Worm (Caenorhabditis elegans) whole organism, early embryonic: Measurements from ENCODE around the gene oac-12.
A peak's percentile ranks its signal among the peaks of the same experiment; 100 is the strongest.
"Not testable (repeated sequence)": the region's sequence is repeated elsewhere in the genome, so short reads cannot be mapped to it uniquely, and the experiment has no call there.

Source experiments
- aly-1 ChIP-seq: sonication (generic microtip); optimal IDR thresholded peaks from 2 replicates; lab custom pipeline; 2016; ENCODE audit warnings: missing genetic modification characterization, missing compliant biosample characterization
- ama-1 ChIP-seq: fragments of 150-350 bp; optimal IDR thresholded peaks from 2 replicates; lab custom pipeline; 2014
- ceh-13 ChIP-seq: fragments of 200-800 bp; sonication (Bioruptor generic); optimal IDR thresholded peaks from 2 replicates; lab custom pipeline; 2018; ENCODE audit warnings: mild to moderate bottlenecking, missing genetic modification characterization, missing compliant biosample characterization
- ceh-36 ChIP-seq: sonication (generic microtip); optimal IDR thresholded peaks from 2 replicates; lab custom pipeline; 2016; ENCODE audit warnings: missing genetic modification characterization, inconsistent platforms, missing compliant biosample characterization
- ets-7 ChIP-seq: sonication (generic microtip); optimal IDR thresholded peaks from 2 replicates; lab custom pipeline; 2016; ENCODE audit warnings: missing genotype, missing genetic modification characterization, missing compliant biosample characterization
- flt-1 ChIP-seq: fragments of 200-800 bp; sonication (Bioruptor generic); IDR thresholded peaks from 2 replicates; pipeline ENCODE4 v1.3.6; 2022; ENCODE audit warnings: missing genetic modification characterization, missing compliant biosample characterization
- hmg-4 ChIP-seq: fragments of 200-800 bp; sonication (Bioruptor generic); optimal IDR thresholded peaks from 2 replicates; lab custom pipeline; 2018; ENCODE audit warnings: mild to moderate bottlenecking, missing genetic modification characterization, missing compliant biosample characterization
- hnd-1 ChIP-seq: sonication (generic microtip); optimal IDR thresholded peaks from 2 replicates; lab custom pipeline; 2016; ENCODE audit warnings: missing genetic modification characterization, missing compliant biosample characterization
- scrt-1 ChIP-seq: fragments of 200-800 bp; sonication (Bioruptor generic); IDR thresholded peaks from 2 replicates; pipeline ENCODE4 v1.3.6; 2022; ENCODE audit warnings: missing genetic modification characterization, missing compliant biosample characterization
- tbx-11 ChIP-seq: fragments of 200-800 bp; sonication (Bioruptor generic); IDR thresholded peaks from 2 replicates; pipeline ENCODE4 v1.3.6; 2022; ENCODE audit warnings: missing genetic modification characterization, missing compliant biosample characterization
- tbx-37 ChIP-seq: fragments of 200-800 bp; sonication (Bioruptor generic); conservative IDR thresholded peaks from 2 replicates; pipeline ENCODE4 v1.3.6; 2022; ENCODE audit warnings: missing genetic modification reagents, missing genetic modification characterization, missing compliant biosample characterization
- tra-4 ChIP-seq: sonication (generic microtip); optimal IDR thresholded peaks from 2 replicates; lab custom pipeline; 2017; ENCODE audit warnings: missing genetic modification characterization, missing compliant biosample characterization

- not testable (repeated sequence) for TF ChIP-seq ceh-36 (tag; lab: Kevin White, UChicago); tbx-11 (GFP tag; lab: Robert Waterston, UW); ama-1 (lab: Kevin White, UChicago); tra-4 (tag; lab: Kevin White, UChicago); ets-7 (tag; lab: Kevin White, UChicago); tbx-37 (GFP tag; lab: Robert Waterston, UW); hnd-1 (tag; lab: Kevin White, UChicago); aly-1 (tag; lab: Kevin White, UChicago); ceh-13 (GFP tag; lab: Kevin White, UChicago); hmg-4 (GFP tag; lab: Kevin White, UChicago)
- TF ChIP-seq flt-1 (GFP tag; lab: Robert Waterston, UW) (peak; percentile 23; the same call in 1 of the 2 replicates), scrt-1 (peak; percentile 46; the same call in 1 of the 2 replicates)
Measured at ce11 chrV:4310414-4310813, 21.9 kb downstream of the oac-12 start.
